Worm (Caenorhabditis elegans) whole organism, L4 larva: Measurements from ENCODE around the gene pud-3.

Experiments
- egl-43 ChIP-seq: fragments of 200-800 bp; sonication (Bioruptor generic); IDR thresholded peaks from 2 replicates; pipeline ENCODE4 v1.3.6; 2022; ENCODE audit warnings: missing genetic modification reagents, missing genetic modification characterization, missing compliant biosample characterization
- lir-3 ChIP-seq: sonication (generic microtip); optimal IDR thresholded peaks from 2 replicates; lab custom pipeline; 2016; ENCODE audit warnings: mild to moderate bottlenecking, missing genetic modification characterization, missing compliant biosample characterization
- rbr-2 ChIP-seq: sonication (generic microtip); optimal IDR thresholded peaks from 2 replicates; lab custom pipeline; 2016; ENCODE audit warnings: missing genotype, missing genetic modification characterization, missing compliant biosample characterization

ce11 chrV:2294577-2294976 is 30.4 kb downstream of the pud-3 start, which contains the start of gene nhr-226:
- no peak for TF ChIP-seq lir-3 (tag; lab: Kevin White, UChicago)
- no peak for TF ChIP-seq egl-43 (GFP tag; lab: Robert Waterston, UW)
- TF ChIP-seq rbr-2 (tag; lab: Kevin White, UChicago), result no peak
